Fruit fly (Drosophila melanogaster) whole organism, embryonic: ENCODE results near the gene Elp3.

Experiments used
- Antp ChIP-seq: fragments of 200-800 bp; sonication (Bioruptor generic); optimal IDR thresholded peaks from 3 replicates; lab custom pipeline; 2016; ENCODE audit warnings: missing biosample characterization, missing genetic modification characterization
- Atf-2 ChIP-seq: fragments of 200-800 bp; sonication (Bioruptor generic); optimal IDR thresholded peaks from 2 replicates; lab custom pipeline; 2016; ENCODE audit warnings: missing biosample characterization, missing genetic modification characterization
- Atf3 ChIP-seq: fragments of 200-800 bp; sonication (Bioruptor generic); optimal IDR thresholded peaks from 3 replicates; lab custom pipeline; 2016; ENCODE audit warnings: missing biosample characterization, missing genetic modification characterization
- Awh ChIP-seq: fragments of 200-800 bp; sonication (Bioruptor generic); IDR thresholded peaks from 2 replicates; pipeline ENCODE4, ENCODE4 v1.3.6; 2022; ENCODE audit warnings: missing biosample characterization, missing genetic modification characterization
- CG10209 ChIP-seq: fragments of 200-800 bp; sonication (Bioruptor generic); optimal IDR thresholded peaks from 3 replicates; lab custom pipeline; 2017; ENCODE audit warnings: missing biosample characterization, mild to moderate bottlenecking, missing genetic modification characterization, missing genetic modification reagents
- CG10267 ChIP-seq: fragments of 200-800 bp; sonication (Bioruptor generic); optimal IDR thresholded peaks from 2 replicates; lab custom pipeline; 2018; ENCODE audit warnings: missing biosample characterization, mild to moderate bottlenecking, missing genetic modification characterization, moderate library complexity
- CG10321 ChIP-seq: fragments of 200-800 bp; sonication (Bioruptor generic); IDR thresholded peaks from 2 replicates; pipeline ENCODE4 v1.3.6; 2022; ENCODE audit warnings: missing biosample characterization, missing genetic modification characterization
- CG12071 ChIP-seq: fragments of 200-800 bp; sonication (Bioruptor generic); optimal IDR thresholded peaks from 3 replicates; lab custom pipeline; 2018; ENCODE audit warnings: missing biosample characterization, mild to moderate bottlenecking, missing genetic modification characterization
- CG13894 ChIP-seq: fragments of 200-800 bp; sonication (Bioruptor generic); optimal IDR thresholded peaks from 3 replicates; lab custom pipeline; 2018; ENCODE audit warnings: missing biosample characterization, mild to moderate bottlenecking, missing genetic modification characterization, moderate library complexity
- CG17328 ChIP-seq: fragments of 200-800 bp; sonication (Bioruptor generic); IDR thresholded peaks from 2 replicates; pipeline ENCODE4 v1.3.6; 2022; ENCODE audit warnings: missing biosample characterization, missing genetic modification characterization
- CG30403 ChIP-seq: fragments of 200-800 bp; sonication (Bioruptor generic); optimal IDR thresholded peaks from 3 replicates; lab custom pipeline; 2016; ENCODE audit warnings: missing biosample characterization, missing genetic modification characterization
- CG31441 ChIP-seq: fragments of 200-800 bp; sonication (Bioruptor generic); IDR thresholded peaks from 2 replicates; pipeline ENCODE4 v1.3.6; 2022; ENCODE audit warnings: missing biosample characterization, missing genetic modification characterization
- CG3407 ChIP-seq: fragments of 200-800 bp; sonication (Bioruptor generic); optimal IDR thresholded peaks from 2 replicates; lab custom pipeline; 2018; ENCODE audit warnings: missing biosample characterization, mild to moderate bottlenecking, missing genetic modification characterization
- CG4360 ChIP-seq: fragments of 200-800 bp; sonication (Bioruptor generic); IDR thresholded peaks from 2 replicates; pipeline ENCODE4 v1.3.6; 2022; ENCODE audit warnings: missing biosample characterization, missing genetic modification characterization
- CG4424 ChIP-seq: fragments of 200-800 bp; sonication (Bioruptor generic); optimal IDR thresholded peaks from 3 replicates; lab custom pipeline; 2016; ENCODE audit warnings: missing biosample characterization, missing genetic modification characterization
- CG4707 ChIP-seq: fragments of 200-800 bp; sonication (Bioruptor generic); optimal IDR thresholded peaks from 2 replicates; lab custom pipeline; 2018; ENCODE audit warnings: missing biosample characterization, mild to moderate bottlenecking, missing genetic modification characterization, moderate library complexity
- CG5245 ChIP-seq: fragments of 200-800 bp; sonication (Bioruptor generic); optimal IDR thresholded peaks from 3 replicates; lab custom pipeline; 2016; ENCODE audit warnings: missing biosample characterization, missing genetic modification characterization
- CG5953 ChIP-seq: fragments of 200-800 bp; sonication (Bioruptor generic); IDR thresholded peaks from 2 replicates; pipeline ENCODE4 v1.3.6; 2022; ENCODE audit warnings: missing biosample characterization, missing genetic modification characterization
- CG6791 ChIP-seq: fragments of 200-800 bp; sonication (Bioruptor generic); IDR thresholded peaks from 3 replicates; pipeline ENCODE4 v1.3.6; 2022; ENCODE audit warnings: missing biosample characterization, missing genetic modification characterization; ENCODE audit not compliant: partially characterized antibody
- CG7963 ChIP-seq: fragments of 200-800 bp; sonication (Bioruptor generic); IDR thresholded peaks from 3 replicates; pipeline ENCODE4 v1.3.6; 2022; ENCODE audit warnings: missing biosample characterization, missing genetic modification characterization; ENCODE audit not compliant: partially characterized antibody
- CG8089 ChIP-seq: fragments of 200-800 bp; sonication (Bioruptor generic); optimal IDR thresholded peaks from 3 replicates; lab custom pipeline; 2016; ENCODE audit warnings: missing biosample characterization, missing genetic modification characterization
- Chrac-16 ChIP-seq: fragments of 200-800 bp; sonication (Bioruptor generic); optimal IDR thresholded peaks from 3 replicates; lab custom pipeline; 2016; ENCODE audit warnings: missing biosample characterization, missing genetic modification characterization
- Doc3 ChIP-seq: fragments of 200-800 bp; sonication (Bioruptor generic); IDR thresholded peaks from 3 replicates; pipeline ENCODE4 v1.3.6; 2022; ENCODE audit warnings: missing biosample characterization, missing genetic modification characterization; ENCODE audit not compliant: partially characterized antibody
- Ets97D ChIP-seq: fragments of 200-800 bp; sonication (Bioruptor generic); optimal IDR thresholded peaks from 3 replicates; lab custom pipeline; 2016; ENCODE audit warnings: missing biosample characterization, missing genetic modification characterization
- H2.0 ChIP-seq: fragments of 200-800 bp; sonication (Bioruptor generic); IDR thresholded peaks from 2 replicates; pipeline ENCODE4 v1.3.6; 2022; ENCODE audit warnings: missing biosample characterization, missing genetic modification characterization
- HLHmδ ChIP-seq: fragments of 200-800 bp; sonication (Bioruptor generic); optimal IDR thresholded peaks from 2 replicates; lab custom pipeline; 2018; ENCODE audit warnings: missing biosample characterization, mild to moderate bottlenecking, missing genetic modification characterization, moderate library complexity
- Myb ChIP-seq: fragments of 200-800 bp; sonication (Bioruptor generic); optimal IDR thresholded peaks from 2 replicates; lab custom pipeline; 2016; ENCODE audit warnings: missing biosample characterization, missing genetic modification characterization
- Oaz ChIP-seq: fragments of 200-800 bp; sonication (Bioruptor generic); IDR thresholded peaks from 2 replicates; pipeline ENCODE4 v1.3.6; 2022; ENCODE audit warnings: missing biosample characterization, missing genetic modification characterization
- ash1 ChIP-seq: fragments of 200-800 bp; sonication (Bioruptor generic); optimal IDR thresholded peaks from 2 replicates; lab custom pipeline; 2018; ENCODE audit warnings: missing biosample characterization, mild to moderate bottlenecking, missing genetic modification characterization
- ato ChIP-seq: fragments of 200-800 bp; sonication (Bioruptor generic); IDR thresholded peaks from 2 replicates; pipeline ENCODE4 v1.3.6; 2022; ENCODE audit warnings: missing biosample characterization, missing genetic modification characterization; ENCODE audit not compliant: partially characterized antibody
- chn ChIP-seq: fragments of 200-800 bp; sonication (Bioruptor generic); optimal IDR thresholded peaks from 2 replicates; lab custom pipeline; 2016; ENCODE audit warnings: missing biosample characterization, missing genetic modification characterization
- ftz-f1 ChIP-seq: fragments of 200-800 bp; sonication (Bioruptor generic); optimal IDR thresholded peaks from 2 replicates; lab custom pipeline; 2016; ENCODE audit warnings: missing biosample characterization, missing genetic modification characterization
- grn ChIP-seq: fragments of 200-800 bp; sonication (Bioruptor generic); optimal IDR thresholded peaks from 3 replicates; lab custom pipeline; 2017; ENCODE audit warnings: missing biosample characterization, missing genetic modification characterization
- gsb-n ChIP-seq: fragments of 200-800 bp; sonication (Bioruptor generic); optimal IDR thresholded peaks from 3 replicates; lab custom pipeline; 2018; ENCODE audit warnings: missing biosample characterization, mild to moderate bottlenecking, missing genetic modification characterization
- hb ChIP-seq: fragments of 200-800 bp; sonication (Bioruptor generic); IDR thresholded peaks from 3 replicates; pipeline ENCODE4 v1.3.6; 2022; ENCODE audit warnings: missing biosample characterization, missing genetic modification characterization; ENCODE audit not compliant: partially characterized antibody
- hbn ChIP-seq: fragments of 200-800 bp; sonication (Bioruptor generic); IDR thresholded peaks from 2 replicates; pipeline ENCODE4 v1.3.6; 2022; ENCODE audit warnings: missing biosample characterization, missing genetic modification characterization; ENCODE audit not compliant: partially characterized antibody
- her ChIP-seq: fragments of 200-800 bp; sonication (Bioruptor generic); optimal IDR thresholded peaks from 2 replicates; lab custom pipeline; 2016; ENCODE audit warnings: missing biosample characterization, missing genetic modification characterization
- knrl ChIP-seq: fragments of 200-800 bp; sonication (Bioruptor generic); IDR thresholded peaks from 3 replicates; pipeline ENCODE4 v1.3.6; 2022; ENCODE audit warnings: missing biosample characterization, missing genetic modification characterization; ENCODE audit not compliant: partially characterized antibody
- lov ChIP-seq, 2 experiments: fragments of 200-800 bp in 1 of 2; fragments of >200 bp in 1 of 2; sonication (Bioruptor generic) in 1 of 2; IDR thresholded peaks in 1 of 2; optimal IDR thresholded peaks in 1 of 2; 2 replicates in 1 of 2; 3 replicates in 1 of 2; pipeline versions ENCODE4 v1.3.6 to Lab custom; 2017 to 2022; ENCODE audit warnings: missing biosample characterization in 1 of 2, missing genetic modification characterization in 1 of 2
- mld ChIP-seq: fragments of 200-800 bp; sonication (Bioruptor generic); IDR thresholded peaks from 3 replicates; pipeline ENCODE4 v1.3.6; 2022; ENCODE audit warnings: missing biosample characterization, missing genetic modification characterization; ENCODE audit not compliant: partially characterized antibody
- p53 ChIP-seq: fragments of 200-800 bp; sonication (Bioruptor generic); optimal IDR thresholded peaks from 2 replicates; lab custom pipeline; 2016; ENCODE audit warnings: missing biosample characterization, missing genetic modification characterization
- pan ChIP-seq, 4 experiments: fragments of >200 bp in 3 of 4; fragments of 200-800 bp in 1 of 4; sonication (Bioruptor generic) in 1 of 4; optimal IDR thresholded peaks in 3 of 4; IDR thresholded peaks in 1 of 4; 2 replicates each; pipeline versions ENCODE4 v1.3.6 to Lab custom; 2017 to 2022; ENCODE audit warnings: missing biosample characterization in 2 of 4, missing genetic modification characterization in 2 of 4, mixed read lengths in 1 of 4
- pita ChIP-seq: fragments of 200-800 bp; sonication (Bioruptor generic); optimal IDR thresholded peaks from 2 replicates; lab custom pipeline; 2017; ENCODE audit warnings: missing biosample characterization, mild to moderate bottlenecking, missing genetic modification characterization
- sd ChIP-seq: fragments of 200-800 bp; sonication (Bioruptor generic); optimal IDR thresholded peaks from 3 replicates; lab custom pipeline; 2018; ENCODE audit warnings: missing biosample characterization, mild to moderate bottlenecking, missing genetic modification characterization, moderate library complexity
- sima ChIP-seq: fragments of 200-800 bp; sonication (Bioruptor generic); optimal IDR thresholded peaks from 2 replicates; lab custom pipeline; 2016; ENCODE audit warnings: missing biosample characterization, missing genetic modification characterization
- sob ChIP-seq: fragments of 200-800 bp; sonication (Bioruptor generic); IDR thresholded peaks from 2 replicates; pipeline ENCODE4 v1.3.6; 2022; ENCODE audit warnings: missing biosample characterization, missing genetic modification characterization
- sr ChIP-seq: fragments of 200-800 bp; sonication (Bioruptor generic); IDR thresholded peaks from 3 replicates; pipeline ENCODE4 v1.3.6; 2022; ENCODE audit warnings: missing biosample characterization, missing genetic modification characterization
- stwl ChIP-seq: fragments of 200-800 bp; sonication (Bioruptor generic); optimal IDR thresholded peaks from 3 replicates; lab custom pipeline; 2018; ENCODE audit warnings: missing biosample characterization, mild to moderate bottlenecking, missing genetic modification characterization, moderate library complexity
- tna ChIP-seq: fragments of 200-800 bp; sonication (Bioruptor generic); IDR thresholded peaks from 2 replicates; pipeline ENCODE4 v1.3.6; 2022; ENCODE audit warnings: missing biosample characterization, missing genetic modification characterization; ENCODE audit not compliant: partially characterized antibody
- z ChIP-seq: fragments of 200-800 bp; sonication (Bioruptor generic); IDR thresholded peaks from 3 replicates; pipeline ENCODE4 v1.3.6; 2022; ENCODE audit warnings: missing biosample characterization, missing genetic modification characterization

The Elp3 gene

DNA sequence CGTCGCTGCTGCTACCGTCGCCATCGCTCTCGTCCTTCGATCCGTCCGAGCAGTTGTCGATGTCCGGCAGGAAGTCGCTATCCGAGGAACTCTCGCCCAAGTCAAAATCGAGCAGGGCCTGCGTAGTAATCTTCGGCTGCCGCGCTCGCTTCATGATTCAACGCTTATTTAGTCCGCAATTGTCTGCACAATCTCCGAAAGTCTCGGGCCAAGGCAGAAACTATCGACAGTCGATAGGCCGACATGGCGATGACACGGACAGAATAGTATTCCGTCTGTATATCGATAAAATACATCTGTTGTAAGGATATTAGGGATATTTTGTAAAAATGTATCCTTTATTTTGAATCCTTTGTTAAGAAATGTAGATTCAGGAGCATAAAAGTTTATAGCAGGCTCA is 8.3 kb downstream of the Elp3 start, which contains the start of gene CG15439 (continued):
- TF ChIP-seq CG8089 (GFP tag; lab: Kevin White, UChicago) (no peak), grn (GFP tag; lab: Kevin White, UChicago) (no peak), sr (GFP tag; lab: Robert Waterston, UW) (no peak), pan (optimal IDR thresholded peaks at IDR 0.05; lab: Kevin White, UChicago) (no peak), pan (GFP tag; optimal IDR thresholded peaks at IDR 0.05 in 1 of 2, IDR thresholded peaks at IDR 0.05 in 1 of 2) (no peak), Oaz (GFP tag; lab: Robert Waterston, UW) (no peak), z (GFP tag; lab: Robert Waterston, UW) (no peak), Chrac-16 (GFP tag; lab: Kevin White, UChicago) (no peak), Antp (GFP tag; lab: Kevin White, UChicago) (no peak), CG30403 (GFP tag; lab: Kevin White, UChicago) (no peak), her (no peak), CG3407 (GFP tag; lab: Kevin White, UChicago) (no peak), p53 (GFP tag; lab: Kevin White, UChicago) (no peak), gsb-n (no peak), CG31441 (no peak), ato (GFP tag; lab: Robert Waterston, UW) (peak; percentile 89), mld (GFP tag; lab: Robert Waterston, UW) (peak; percentile 73; the same call in 1 of the 3 replicates), Atf-2 (no peak), CG4424 (GFP tag; lab: Kevin White, UChicago) (no peak), CG7963 (GFP tag; lab: Robert Waterston, UW) (peak; percentile 55; the same call in 2 of the 3 replicates), stwl (tag; lab: Kevin White, UChicago) (peak; percentile 51), CG4360 (GFP tag; lab: Robert Waterston, UW) (no peak), lov (optimal IDR thresholded peaks at IDR 0.05; lab: Kevin White, UChicago) (no peak), lov (GFP tag; IDR thresholded peaks at IDR 0.05; lab: Robert Waterston, UW) (no peak), CG10267 (tag; lab: Kevin White, UChicago) (no peak), Doc3 (peak; percentile 67), hbn (GFP tag; lab: Robert Waterston, UW) (peak; percentile 62; the same call in 1 of the 2 replicates), Atf3 (GFP tag; lab: Kevin White, UChicago) (no peak), HLHmδ (GFP tag; lab: Kevin White, UChicago) (no peak), Awh (GFP tag; lab: Robert Waterston, UW) (no peak), CG10209 (no peak), ftz-f1 (GFP tag; lab: Kevin White, UChicago) (no peak), CG4707 (no peak), Myb (GFP tag; lab: Kevin White, UChicago) (peak; percentile 7), knrl (GFP tag; lab: Robert Waterston, UW) (peak; percentile 64; the same call in 2 of the 3 replicates), hb (GFP tag; lab: Robert Waterston, UW) (0 out of 3 replicates have a peak, but pooled peaks have one; percentile 63), CG10321 (no peak), H2.0 (GFP tag; lab: Robert Waterston, UW) (no peak), sob (GFP tag; lab: Robert Waterston, UW) (no peak), CG12071 (no peak), CG5953 (GFP tag; lab: Robert Waterston, UW) (no peak), sima (GFP tag; lab: Kevin White, UChicago) (no peak), CG17328 (GFP tag; lab: Robert Waterston, UW) (no peak), CG6791 (GFP tag; lab: Robert Waterston, UW) (peak; percentile 82), tna (peak; percentile 83), sd (tag; lab: Kevin White, UChicago) (no peak), ash1 (GFP tag; lab: Kevin White, UChicago) (no peak), Ets97D (no peak), CG5245 (GFP tag; lab: Kevin White, UChicago) (no peak), pita (GFP tag; lab: Kevin White, UChicago) (no peak), chn (GFP tag; lab: Kevin White, UChicago) (no peak), CG13894 (tag; lab: Kevin White, UChicago) (no peak)
